Fruit fly (Drosophila melanogaster) whole organism, embryonic: Measurements from ENCODE around the gene Cubn.

Experiments used
- Atf6 ChIP-seq: fragments of 200-800 bp; sonication (Bioruptor generic); IDR thresholded peaks from 2 replicates; pipeline ENCODE4 v1.3.6; 2022; ENCODE audit warnings: missing biosample characterization, missing genetic modification characterization
- C15 ChIP-seq: fragments of 200-800 bp; sonication (Bioruptor generic); IDR thresholded peaks from 3 replicates; pipeline ENCODE4 v1.3.6; 2022; ENCODE audit warnings: missing biosample characterization, missing genetic modification characterization
- CG10366 ChIP-seq: fragments of 200-800 bp; sonication (Bioruptor generic); IDR thresholded peaks from 2 replicates; pipeline ENCODE4 v1.3.6; 2022; ENCODE audit warnings: missing biosample characterization, missing genetic modification characterization
- CG14667 ChIP-seq: fragments of 200-800 bp; sonication (Bioruptor generic); IDR thresholded peaks from 2 replicates; pipeline ENCODE4 v1.3.6; 2022; ENCODE audit warnings: missing biosample characterization, missing genetic modification characterization
- CG15073 ChIP-seq: fragments of 200-800 bp; sonication (Bioruptor generic); optimal IDR thresholded peaks from 2 replicates; lab custom pipeline; 2016; ENCODE audit warnings: missing biosample characterization, missing genetic modification characterization
- CG1647 ChIP-seq: fragments of 200-800 bp; sonication (Bioruptor generic); optimal IDR thresholded peaks from 3 replicates; lab custom pipeline; 2016; ENCODE audit warnings: missing biosample characterization, missing genetic modification characterization
- CG17829 ChIP-seq: fragments of 200-800 bp; optimal IDR thresholded peaks from 2 replicates; lab custom pipeline; 2019; ENCODE audit warnings: missing biosample characterization, mild to moderate bottlenecking, missing genetic modification characterization, moderate library complexity
- CG2712 ChIP-seq: fragments of 200-800 bp; optimal IDR thresholded peaks from 3 replicates; lab custom pipeline; 2019; ENCODE audit warnings: missing biosample characterization, mild to moderate bottlenecking, missing genetic modification characterization, moderate library complexity
- CG3407 ChIP-seq: fragments of 200-800 bp; sonication (Bioruptor generic); optimal IDR thresholded peaks from 2 replicates; lab custom pipeline; 2018; ENCODE audit warnings: missing biosample characterization, mild to moderate bottlenecking, missing genetic modification characterization
- CG4328 ChIP-seq: fragments of 200-800 bp; sonication (Bioruptor generic); optimal IDR thresholded peaks from 3 replicates; lab custom pipeline; 2017; ENCODE audit warnings: missing biosample characterization, missing genetic modification reagents, missing genetic modification characterization
- CG4820 ChIP-seq: fragments of 200-800 bp; sonication (Bioruptor generic); optimal IDR thresholded peaks from 3 replicates; lab custom pipeline; 2016; ENCODE audit warnings: missing biosample characterization, missing genetic modification characterization
- CG6813 ChIP-seq: fragments of 200-800 bp; sonication (Bioruptor generic); optimal IDR thresholded peaks from 2 replicates; lab custom pipeline; 2017; ENCODE audit warnings: missing biosample characterization, missing genetic modification characterization, mild to moderate bottlenecking, moderate library complexity, missing genetic modification reagents
- D19A ChIP-seq: fragments of 200-800 bp; optimal IDR thresholded peaks from 3 replicates; lab custom pipeline; 2019; ENCODE audit warnings: missing biosample characterization, mild to moderate bottlenecking, missing genetic modification characterization, moderate library complexity
- Deaf1 ChIP-seq: fragments of 200-800 bp; optimal IDR thresholded peaks from 3 replicates; lab custom pipeline; 2019; ENCODE audit warnings: missing biosample characterization, mild to moderate bottlenecking, missing genetic modification characterization, moderate library complexity
- Dip3 ChIP-seq: fragments of 200-800 bp; sonication (Bioruptor generic); optimal IDR thresholded peaks from 3 replicates; lab custom pipeline; 2016; ENCODE audit warnings: missing biosample characterization, missing genetic modification characterization
- Dref ChIP-seq: fragments of 200-800 bp; sonication (Bioruptor generic); IDR thresholded peaks from 2 replicates; pipeline ENCODE4 v1.3.6; 2022; ENCODE audit warnings: missing biosample characterization, missing genetic modification characterization
- Fer2 ChIP-seq: fragments of 200-800 bp; sonication (Bioruptor generic); optimal IDR thresholded peaks from 2 replicates; lab custom pipeline; 2018; ENCODE audit warnings: missing biosample characterization, mild to moderate bottlenecking, missing genetic modification characterization, moderate library complexity
- Fer3 ChIP-seq: fragments of 200-800 bp; sonication (Bioruptor generic); optimal IDR thresholded peaks from 2 replicates; lab custom pipeline; 2018; ENCODE audit warnings: missing biosample characterization, mild to moderate bottlenecking, missing genetic modification characterization, moderate library complexity
- Gsc ChIP-seq: fragments of 200-800 bp; sonication (Bioruptor generic); IDR thresholded peaks from 2 replicates; pipeline ENCODE4 v1.3.6; 2022; ENCODE audit warnings: missing biosample characterization, missing genetic modification characterization
- HLH4C ChIP-seq: fragments of 200-800 bp; sonication (Bioruptor generic); IDR thresholded peaks from 3 replicates; pipeline ENCODE4 v1.3.6; 2022; ENCODE audit warnings: missing biosample characterization, missing genetic modification characterization; ENCODE audit not compliant: partially characterized antibody
- Max ChIP-seq: fragments of 200-800 bp; sonication (Bioruptor generic); optimal IDR thresholded peaks from 2 replicates; lab custom pipeline; 2016; ENCODE audit warnings: missing biosample characterization, mild to moderate bottlenecking, missing genetic modification characterization
- Oaz ChIP-seq: fragments of 200-800 bp; sonication (Bioruptor generic); IDR thresholded peaks from 2 replicates; pipeline ENCODE4 v1.3.6; 2022; ENCODE audit warnings: missing biosample characterization, missing genetic modification characterization
- aop ChIP-seq: fragments of 200-800 bp; sonication (Bioruptor generic); IDR thresholded peaks from 2 replicates; pipeline ENCODE4 v1.3.6; 2022; ENCODE audit warnings: missing biosample characterization, missing genetic modification characterization
- ash1 ChIP-seq: fragments of 200-800 bp; sonication (Bioruptor generic); optimal IDR thresholded peaks from 2 replicates; lab custom pipeline; 2018; ENCODE audit warnings: missing biosample characterization, mild to moderate bottlenecking, missing genetic modification characterization
- bigmax ChIP-seq: fragments of 200-800 bp; sonication (Bioruptor generic); optimal IDR thresholded peaks from 2 replicates; lab custom pipeline; 2018; ENCODE audit warnings: missing biosample characterization, mild to moderate bottlenecking, missing genetic modification characterization
- cg ChIP-seq: fragments of 200-800 bp; sonication (Bioruptor generic); optimal IDR thresholded peaks from 3 replicates; lab custom pipeline; 2019; ENCODE audit warnings: missing biosample characterization, mild to moderate bottlenecking, missing genetic modification characterization, moderate library complexity
- crc ChIP-seq: fragments of 200-800 bp; sonication (Bioruptor generic); optimal IDR thresholded peaks from 2 replicates; lab custom pipeline; 2016; ENCODE audit warnings: missing biosample characterization, missing genetic modification characterization
- cwo ChIP-seq: fragments of 200-800 bp; sonication (Bioruptor generic); optimal IDR thresholded peaks from 3 replicates; lab custom pipeline; 2017; ENCODE audit warnings: missing biosample characterization, missing genetic modification characterization, mild to moderate bottlenecking, moderate library complexity, missing genetic modification reagents
- da ChIP-seq: fragments of 200-800 bp; sonication (Bioruptor generic); optimal IDR thresholded peaks from 2 replicates; lab custom pipeline; 2016; ENCODE audit warnings: missing biosample characterization, missing genetic modification characterization
- dmrt11E ChIP-seq: fragments of 200-800 bp; sonication (Bioruptor generic); optimal IDR thresholded peaks from 3 replicates; lab custom pipeline; 2018; ENCODE audit warnings: missing biosample characterization, mild to moderate bottlenecking, missing genetic modification characterization, moderate library complexity
- dpn ChIP-seq, 2 experiments: fragments of 200-800 bp; sonication (Bioruptor generic); optimal IDR thresholded peaks; 3 replicates each; lab custom pipeline; 2016; ENCODE audit warnings: missing biosample characterization in 2 of 2, missing genetic modification characterization in 2 of 2
- dysf ChIP-seq: fragments of 200-800 bp; sonication (Bioruptor generic); IDR thresholded peaks from 3 replicates; pipeline ENCODE4 v1.3.6; 2022; ENCODE audit warnings: missing biosample characterization, missing genetic modification characterization
- ewg ChIP-seq: fragments of 200-800 bp; sonication (Bioruptor generic); optimal IDR thresholded peaks from 3 replicates; lab custom pipeline; 2017; ENCODE audit warnings: mild to moderate bottlenecking, missing biosample characterization, missing genetic modification reagents, missing genetic modification characterization
- gem ChIP-seq: fragments of 200-800 bp; sonication (Bioruptor generic); optimal IDR thresholded peaks from 2 replicates; lab custom pipeline; 2019; ENCODE audit warnings: missing biosample characterization, mild to moderate bottlenecking, missing genetic modification characterization, moderate library complexity
- grn ChIP-seq: fragments of 200-800 bp; sonication (Bioruptor generic); optimal IDR thresholded peaks from 3 replicates; lab custom pipeline; 2017; ENCODE audit warnings: missing biosample characterization, missing genetic modification characterization
- hkb ChIP-seq, 2 experiments: fragments of 200-800 bp in 1 of 2; fragments of >200 bp in 1 of 2; sonication (Bioruptor generic) in 1 of 2; IDR thresholded peaks in 1 of 2; optimal IDR thresholded peaks in 1 of 2; 2 replicates each; pipeline versions ENCODE4 v1.3.6 to Lab custom; 2017 to 2022; ENCODE audit warnings: missing biosample characterization in 1 of 2, missing genetic modification characterization in 1 of 2
- klu ChIP-seq: fragments of 200-800 bp; sonication (Bioruptor generic); IDR thresholded peaks from 2 replicates; pipeline ENCODE4 v1.3.6; 2022; ENCODE audit warnings: missing biosample characterization, missing genetic modification characterization
- lmd ChIP-seq: fragments of 200-800 bp; sonication (Bioruptor generic); IDR thresholded peaks from 2 replicates; pipeline ENCODE4 v1.3.6; 2022; ENCODE audit warnings: missing biosample characterization, missing genetic modification characterization
- nerfin-1 ChIP-seq: fragments of 200-800 bp; sonication (Bioruptor generic); optimal IDR thresholded peaks from 3 replicates; lab custom pipeline; 2019; ENCODE audit warnings: missing biosample characterization, mild to moderate bottlenecking, missing genetic modification characterization, moderate library complexity
- nmo ChIP-seq: fragments of 200-800 bp; sonication (Bioruptor generic); optimal IDR thresholded peaks from 2 replicates; lab custom pipeline; 2018; ENCODE audit warnings: missing biosample characterization, mild to moderate bottlenecking, missing genetic modification characterization, moderate library complexity
- org-1 ChIP-seq: fragments of 200-800 bp; sonication (Bioruptor generic); optimal IDR thresholded peaks from 2 replicates; lab custom pipeline; 2017; ENCODE audit warnings: missing biosample characterization, missing genetic modification characterization
- ro ChIP-seq: fragments of 200-800 bp; sonication (Bioruptor generic); IDR thresholded peaks from 2 replicates; pipeline ENCODE4 v1.3.6; 2022; ENCODE audit warnings: missing biosample characterization, missing genetic modification characterization
- run ChIP-seq: fragments of 200-800 bp; sonication (Bioruptor generic); optimal IDR thresholded peaks from 3 replicates; lab custom pipeline; 2018; ENCODE audit warnings: missing biosample characterization, mild to moderate bottlenecking, missing genetic modification characterization
- sd ChIP-seq: fragments of 200-800 bp; sonication (Bioruptor generic); optimal IDR thresholded peaks from 3 replicates; lab custom pipeline; 2018; ENCODE audit warnings: missing biosample characterization, mild to moderate bottlenecking, missing genetic modification characterization, moderate library complexity
- shn ChIP-seq: fragments of 200-800 bp; sonication (Bioruptor generic); optimal IDR thresholded peaks from 3 replicates; lab custom pipeline; 2016; ENCODE audit warnings: missing biosample characterization, missing genetic modification characterization
- sim ChIP-seq: fragments of 200-800 bp; sonication (Bioruptor generic); IDR thresholded peaks from 2 replicates; pipeline ENCODE4 v1.3.6; 2022; ENCODE audit warnings: missing biosample characterization, missing genetic modification characterization
- tgo ChIP-seq: fragments of 200-800 bp; sonication (Bioruptor generic); IDR thresholded peaks from 3 replicates; pipeline ENCODE4 v1.3.6; 2022; ENCODE audit warnings: missing biosample characterization, missing genetic modification characterization
- twi ChIP-seq: fragments of 200-800 bp; optimal IDR thresholded peaks from 2 replicates; lab custom pipeline; 2019; ENCODE audit warnings: missing biosample characterization, mild to moderate bottlenecking, missing genetic modification characterization, moderate library complexity
- wor ChIP-seq: fragments of 200-800 bp; sonication (Bioruptor generic); IDR thresholded peaks from 2 replicates; pipeline ENCODE4 v1.3.6; 2022; ENCODE audit warnings: missing biosample characterization, missing genetic modification characterization
- zfh2 ChIP-seq: fragments of 200-800 bp; sonication (Bioruptor generic); optimal IDR thresholded peaks from 2 replicates; lab custom pipeline; 2016; ENCODE audit warnings: missing biosample characterization, missing genetic modification characterization

Gene Cubn

DNA sequence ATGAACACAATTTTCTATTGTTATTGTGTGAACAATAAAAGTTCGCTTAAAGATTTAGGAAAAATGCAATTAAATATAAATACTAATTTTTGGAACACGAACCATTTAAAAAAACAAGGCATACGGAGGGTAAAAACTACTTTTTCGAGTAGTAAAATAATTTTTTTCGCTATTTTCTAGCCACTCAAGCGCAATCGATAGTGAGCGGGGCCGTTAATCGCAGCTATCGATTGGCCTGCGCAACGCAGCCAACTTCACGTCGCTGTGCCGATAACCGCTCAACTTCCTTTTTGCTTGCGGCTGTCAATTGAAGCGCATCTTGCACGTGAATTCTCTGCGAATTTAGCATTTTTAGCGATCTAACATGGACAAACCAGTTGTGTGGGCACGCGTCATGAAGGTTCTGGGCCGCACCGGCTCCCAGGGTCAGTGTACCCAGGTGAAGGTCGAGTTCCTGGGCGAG lies 16.7 kb downstream of the Cubn start, which contains the start of gene RpS28b (continued):
- TF ChIP-seq da (GFP tag; lab: Kevin White, UChicago) (peak; percentile 78), bigmax (GFP tag; lab: Kevin White, UChicago) (peak; percentile 72), D19A (tag; lab: Kevin White, UChicago) (peak; percentile 38), CG2712 (tag; lab: Kevin White, UChicago) (peak; percentile 67), shn (GFP tag; lab: Kevin White, UChicago) (peak; percentile 84), Oaz (GFP tag; lab: Robert Waterston, UW) (peak; percentile 82), zfh2 (GFP tag; lab: Kevin White, UChicago) (peak; percentile 84), Gsc (no peak; the same call in 1 of the 2 replicates), Fer2 (peak; percentile 83), tgo (GFP tag; lab: Robert Waterston, UW) (peak; percentile 80), klu (GFP tag; lab: Robert Waterston, UW) (peak; percentile 69), aop (GFP tag; lab: Robert Waterston, UW) (peak; percentile 66; the same call in 1 of the 2 replicates), grn (no peak), dpn (GFP tag; optimal IDR thresholded peaks at IDR 0.05; lab: Kevin White, UChicago) (peak; percentile 32 to 89), CG6813 (GFP tag; lab: Kevin White, UChicago) (peak; percentile 94), crc (GFP tag; lab: Kevin White, UChicago) (peak; percentile 69), ewg (GFP tag; lab: Kevin White, UChicago) (peak; percentile 83), ash1 (GFP tag; lab: Kevin White, UChicago) (peak; percentile 93), run (tag; lab: Kevin White, UChicago) (peak; percentile 60), Deaf1 (tag; lab: Kevin White, UChicago) (no peak), CG4820 (GFP tag; lab: Kevin White, UChicago) (peak; percentile 63), Dip3 (GFP tag; lab: Kevin White, UChicago) (peak; percentile 85), wor (GFP tag; lab: Robert Waterston, UW) (peak; percentile 14; the same call in 1 of the 2 replicates), gem (peak; percentile 29), CG15073 (GFP tag; lab: Kevin White, UChicago) (no peak), Max (peak; percentile 73), ro (peak; percentile 81), CG14667 (GFP tag; lab: Robert Waterston, UW) (peak; percentile 85), Dref (peak; percentile 97), CG17829 (tag; lab: Kevin White, UChicago) (peak; percentile 60), Fer3 (tag; lab: Kevin White, UChicago) (peak; percentile 89), CG1647 (GFP tag; lab: Kevin White, UChicago) (peak; percentile 70), sim (GFP tag; lab: Robert Waterston, UW) (peak; percentile 88), lmd (GFP tag; lab: Robert Waterston, UW) (peak; percentile 83), CG10366 (peak; percentile 92), cg (no peak), hkb (optimal IDR thresholded peaks at IDR 0.05; lab: Kevin White, UChicago) (no peak), hkb (GFP tag; IDR thresholded peaks at IDR 0.05; lab: Robert Waterston, UW) (peak; percentile 81), sd (tag; lab: Kevin White, UChicago) (peak; percentile 37), dysf (GFP tag; lab: Robert Waterston, UW) (peak; percentile 88), nmo (peak; percentile 64), twi (tag; lab: Kevin White, UChicago) (peak; percentile 59), dmrt11E (tag; lab: Kevin White, UChicago) (peak; percentile 61), C15 (GFP tag; lab: Robert Waterston, UW) (peak; percentile 88), nerfin-1 (tag; lab: Kevin White, UChicago) (peak; percentile 70), cwo (peak; percentile 76), Atf6 (GFP tag; lab: Robert Waterston, UW) (peak; percentile 80), CG4328 (GFP tag; lab: Kevin White, UChicago) (peak; percentile 93), org-1 (peak; percentile 79), HLH4C (peak; percentile 72), CG3407 (GFP tag; lab: Kevin White, UChicago) (peak; percentile 88)
